Worm (Caenorhabditis elegans) whole organism, L4/young adult: Measurements from ENCODE around the gene R01H2.4.

Source experiments
- W03F9.2 ChIP-seq: fragments of 150-350 bp; optimal IDR thresholded peaks from 2 replicates; lab custom pipeline; 2014; ENCODE audit warnings: missing biosample characterization, missing genetic modification characterization
- dao-5 ChIP-seq: sonication (generic microtip); optimal IDR thresholded peaks from 2 replicates; lab custom pipeline; 2016; ENCODE audit warnings: missing genotype, missing genetic modification characterization, moderate library complexity, missing compliant biosample characterization
- him-1 ChIP-seq: sonication (generic microtip); optimal IDR thresholded peaks from 2 replicates; lab custom pipeline; 2016; ENCODE audit warnings: missing genotype, missing genetic modification reagents, missing genetic modification characterization, missing compliant biosample characterization

ce11 chrIII:7107965-7108364 is 43.9 kb upstream of the R01H2.4 start, which contains the start of gene odd-1:
- TF ChIP-seq W03F9.2 (tag; lab: Kevin White, UChicago) (no peak), him-1 (tag; lab: Kevin White, UChicago) (no peak), dao-5 (tag; lab: Kevin White, UChicago) (no peak)
